Worm (Caenorhabditis elegans) whole organism, L1 larva: ENCODE results near the gene Y51H7BR.8.

ENCODE experiments used
- C04F5.9 ChIP-seq: sonication (generic microtip); optimal IDR thresholded peaks from 2 replicates; lab custom pipeline; 2016; ENCODE audit warnings: missing genetic modification characterization, missing compliant biosample characterization
- C34B4.2 ChIP-seq: sonication (generic microtip); optimal IDR thresholded peaks from 2 replicates; lab custom pipeline; 2017; ENCODE audit warnings: mild to moderate bottlenecking, missing genetic modification characterization, missing compliant biosample characterization
- Y116A8C.19 ChIP-seq: sonication (generic microtip); optimal IDR thresholded peaks from 2 replicates; lab custom pipeline; 2016; ENCODE audit warnings: missing compliant biosample characterization, missing genetic modification characterization, borderline replicate concordance
- ama-1 ChIP-seq: fragments of 150-350 bp; optimal IDR thresholded peaks from 2 replicates; lab custom pipeline; 2014
- ceh-63 ChIP-seq: fragments of 200-800 bp; sonication (Bioruptor generic); optimal IDR thresholded peaks from 2 replicates; lab custom pipeline; 2018; ENCODE audit warnings: mild to moderate bottlenecking, missing genetic modification characterization, missing compliant biosample characterization
- ceh-88 ChIP-seq: fragments of 200-800 bp; sonication (Bioruptor generic); IDR thresholded peaks from 2 replicates; pipeline ENCODE4 v1.3.6; 2022; ENCODE audit warnings: missing genetic modification characterization, missing compliant biosample characterization
- ceh-90 ChIP-seq: sonication (generic microtip); optimal IDR thresholded peaks from 2 replicates; lab custom pipeline; 2016; ENCODE audit warnings: missing genetic modification characterization, missing compliant biosample characterization
- dpl-1 ChIP-seq, 3 experiments: fragments of 150-350 bp in 2 of 3; sonication (generic microtip) in 1 of 3; optimal IDR thresholded peaks; 2 replicates each; lab custom pipeline; 2014 to 2017; ENCODE audit warnings: missing biosample characterization in 3 of 3, missing genetic modification characterization in 3 of 3, missing genetic modification reagents in 3 of 3
- efl-1 ChIP-seq, 4 experiments: fragments of 150-350 bp; optimal IDR thresholded peaks in 3 of 4; peaks in 1 of 4; 1 replicate in 1 of 4; 2 replicates in 3 of 4; lab custom pipeline; 2014; ENCODE audit warnings: missing biosample characterization in 2 of 4, missing genetic modification characterization in 2 of 4, missing genetic modification reagents in 2 of 4
- efl-3 ChIP-seq: fragments of 200-800 bp; sonication (Bioruptor generic); optimal IDR thresholded peaks from 2 replicates; lab custom pipeline; 2018; ENCODE audit warnings: mild to moderate bottlenecking, missing genetic modification characterization, missing compliant biosample characterization
- egl-27 ChIP-seq, 2 experiments: fragments of 150-350 bp in 1 of 2; sonication (generic microtip); optimal IDR thresholded peaks; 3 replicates each; lab custom pipeline; 2017 to 2018; ENCODE audit warnings: missing biosample characterization in 2 of 2, missing genetic modification characterization in 2 of 2, missing genetic modification reagents in 2 of 2
- elt-2 ChIP-seq: sonication (generic microtip); optimal IDR thresholded peaks from 2 replicates; lab custom pipeline; 2016; ENCODE audit warnings: missing genetic modification characterization, mild to moderate bottlenecking, inconsistent platforms, missing compliant biosample characterization, missing genetic modification reagents
- elt-3 ChIP-seq, 6 experiments: fragments of 150-350 bp in 1 of 6; sonication (generic microtip); optimal IDR thresholded peaks; 2 replicates each; lab custom pipeline; 2017 to 2018; ENCODE audit warnings: missing biosample characterization in 6 of 6, missing genetic modification characterization in 6 of 6, inconsistent platforms in 1 of 6
- fkh-8 ChIP-seq: sonication (generic microtip); optimal IDR thresholded peaks from 2 replicates; lab custom pipeline; 2016; ENCODE audit warnings: mild to moderate bottlenecking, missing genetic modification characterization, missing compliant biosample characterization
- fos-1 ChIP-seq: fragments of 150-350 bp; optimal IDR thresholded peaks from 2 replicates; lab custom pipeline; 2014; ENCODE audit warnings: missing biosample characterization, missing genetic modification characterization
- hlh-17 ChIP-seq: fragments of 200-800 bp; sonication (Bioruptor generic); optimal IDR thresholded peaks from 2 replicates; lab custom pipeline; 2018; ENCODE audit warnings: missing genetic modification characterization, mild to moderate bottlenecking, missing compliant biosample characterization, moderate library complexity, borderline replicate concordance
- hpl-2 ChIP-seq: fragments of 150-350 bp; optimal IDR thresholded peaks from 2 replicates; lab custom pipeline; 2014; ENCODE audit warnings: missing biosample characterization, missing genetic modification reagents, missing genetic modification characterization
- isw-1 ChIP-seq: fragments of 200-800 bp; sonication (Bioruptor generic); IDR thresholded peaks from 2 replicates; pipeline ENCODE4 v1.3.6; 2022; ENCODE audit warnings: missing genetic modification characterization, missing compliant biosample characterization
- lin-13 ChIP-seq: fragments of 150-350 bp; optimal IDR thresholded peaks from 2 replicates; lab custom pipeline; 2014; ENCODE audit warnings: missing biosample characterization, missing genetic modification reagents, missing genetic modification characterization
- lin-14 ChIP-seq: fragments of 200-800 bp; sonication (Bioruptor generic); optimal IDR thresholded peaks from 2 replicates; lab custom pipeline; 2018; ENCODE audit warnings: mild to moderate bottlenecking, missing genetic modification characterization, moderate library complexity, missing compliant biosample characterization
- lin-35 ChIP-seq, 2 experiments: fragments of 150-350 bp; optimal IDR thresholded peaks; 2 replicates each; lab custom pipeline; 2014; ENCODE audit warnings: missing biosample characterization in 2 of 2, missing genetic modification characterization in 2 of 2, missing genetic modification reagents in 2 of 2
- lir-3 ChIP-seq: sonication (generic microtip); optimal IDR thresholded peaks from 2 replicates; lab custom pipeline; 2016; ENCODE audit warnings: mild to moderate bottlenecking, missing genetic modification characterization, moderate library complexity, missing compliant biosample characterization; ENCODE audit not compliant: poor library complexity
- mef-2 ChIP-seq: fragments of 150-350 bp; optimal IDR thresholded peaks from 2 replicates; lab custom pipeline; 2014; ENCODE audit warnings: missing biosample characterization, missing genetic modification characterization
- mep-1 ChIP-seq: fragments of 150-350 bp; optimal IDR thresholded peaks from 2 replicates; lab custom pipeline; 2014; ENCODE audit warnings: missing biosample characterization, missing genetic modification characterization
- nhr-11 ChIP-seq: fragments of 150-350 bp; optimal IDR thresholded peaks from 2 replicates; lab custom pipeline; 2014; ENCODE audit warnings: missing biosample characterization, missing genetic modification characterization
- nhr-19 ChIP-seq: fragments of 200-800 bp; sonication (Bioruptor generic); conservative IDR thresholded peaks from 2 replicates; pipeline ENCODE4 v1.3.6; 2022; ENCODE audit warnings: missing genetic modification characterization, missing compliant biosample characterization
- nhr-85 ChIP-seq: sonication (generic microtip); peaks from one replicate; lab custom pipeline; 2016; ENCODE audit warnings: missing genetic modification characterization, inconsistent platforms, missing compliant biosample characterization
- pag-3 ChIP-seq: sonication (generic microtip); optimal IDR thresholded peaks from 2 replicates; lab custom pipeline; 2017; ENCODE audit warnings: missing genetic modification characterization, mild to moderate bottlenecking, missing compliant biosample characterization, antibody characterized with exemption, borderline replicate concordance; ENCODE audit not compliant: insufficient read depth
- sox-4 ChIP-seq: sonication (generic microtip); optimal IDR thresholded peaks from 2 replicates; lab custom pipeline; 2016; ENCODE audit warnings: missing genetic modification characterization, missing compliant biosample characterization
- swsn-7 ChIP-seq: sonication (generic microtip); optimal IDR thresholded peaks from 2 replicates; lab custom pipeline; 2016; ENCODE audit warnings: missing genetic modification characterization, missing compliant biosample characterization
- tbx-2 ChIP-seq: sonication (generic microtip); optimal IDR thresholded peaks from 2 replicates; lab custom pipeline; 2016; ENCODE audit warnings: missing genetic modification characterization, missing compliant biosample characterization
- tlp-1 ChIP-seq: fragments of 150-350 bp; optimal IDR thresholded peaks from 2 replicates; lab custom pipeline; 2014; ENCODE audit warnings: missing biosample characterization, missing genetic modification characterization
- unc-130 ChIP-seq: fragments of 150-350 bp; optimal IDR thresholded peaks from 2 replicates; lab custom pipeline; 2017; ENCODE audit warnings: missing biosample characterization, missing genetic modification characterization, inconsistent platforms
- unc-30 ChIP-seq: sonication (generic microtip); optimal IDR thresholded peaks from 2 replicates; lab custom pipeline; 2017; ENCODE audit warnings: missing biosample characterization, missing genetic modification characterization
- unc-86 ChIP-seq: sonication (generic microtip); optimal IDR thresholded peaks from 2 replicates; lab custom pipeline; 2016; ENCODE audit warnings: missing genetic modification characterization, missing compliant biosample characterization
- vab-15 ChIP-seq: sonication (generic microtip); optimal IDR thresholded peaks from 2 replicates; lab custom pipeline; 2017; ENCODE audit warnings: missing genotype, mild to moderate bottlenecking, missing genetic modification characterization, missing compliant biosample characterization
- zag-1 ChIP-seq: fragments of 150-350 bp; optimal IDR thresholded peaks from 2 replicates; lab custom pipeline; 2014; ENCODE audit warnings: missing biosample characterization, missing genetic modification characterization
- zip-4 ChIP-seq: fragments of 200-800 bp; sonication (Bioruptor generic); optimal IDR thresholded peaks from 2 replicates; lab custom pipeline; 2018; ENCODE audit warnings: mild to moderate bottlenecking, missing genetic modification characterization, moderate library complexity, missing compliant biosample characterization

Gene Y51H7BR.8

DNA sequence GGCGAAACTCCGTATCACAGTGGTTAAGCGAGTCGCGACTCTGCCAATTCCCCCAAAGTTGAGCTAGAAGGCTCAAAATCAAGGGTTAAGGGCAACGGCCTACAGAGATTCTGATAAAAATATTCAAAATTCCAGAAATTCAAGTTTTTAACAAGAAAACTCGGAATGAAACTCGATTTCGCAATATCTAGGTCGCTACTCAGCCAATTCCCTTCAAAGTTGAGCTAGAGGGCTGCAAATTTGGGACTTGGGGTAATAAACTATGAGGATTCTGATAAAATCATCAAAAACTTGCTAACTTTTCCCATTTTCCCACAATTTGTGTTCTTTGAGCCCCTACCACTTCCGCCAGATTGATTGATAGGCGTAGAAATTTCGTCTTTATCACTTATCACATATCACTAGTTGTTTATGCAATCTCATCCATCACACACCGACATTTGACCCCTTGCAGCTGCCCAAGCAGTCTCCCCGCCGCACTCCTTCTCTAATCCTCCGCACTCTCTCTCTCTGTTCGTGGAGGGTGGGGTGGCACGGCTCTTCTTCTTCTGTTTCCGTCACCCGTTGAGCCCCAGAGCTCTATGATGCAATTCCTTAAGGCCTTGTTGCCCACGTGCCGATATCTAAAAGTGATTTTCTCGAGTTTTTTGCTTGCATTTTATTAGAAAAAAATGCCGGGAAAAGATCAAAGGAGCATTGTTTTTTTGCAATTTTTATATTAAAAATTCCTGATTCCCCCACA lies 17.2 kb upstream of the Y51H7BR.8 start (continued):
- TF ChIP-seq pag-3 (peak; percentile 71), tbx-2 (tag; lab: Kevin White, UChicago) (peak; percentile 30), zip-4 (GFP tag; lab: Kevin White, UChicago) (peak; percentile 90), swsn-7 (tag; lab: Kevin White, UChicago) (peak; percentile 38), nhr-19 (GFP tag; lab: Robert Waterston, UW) (peak; percentile 66), Y116A8C.19 (tag; lab: Kevin White, UChicago) (no peak)

DNA sequence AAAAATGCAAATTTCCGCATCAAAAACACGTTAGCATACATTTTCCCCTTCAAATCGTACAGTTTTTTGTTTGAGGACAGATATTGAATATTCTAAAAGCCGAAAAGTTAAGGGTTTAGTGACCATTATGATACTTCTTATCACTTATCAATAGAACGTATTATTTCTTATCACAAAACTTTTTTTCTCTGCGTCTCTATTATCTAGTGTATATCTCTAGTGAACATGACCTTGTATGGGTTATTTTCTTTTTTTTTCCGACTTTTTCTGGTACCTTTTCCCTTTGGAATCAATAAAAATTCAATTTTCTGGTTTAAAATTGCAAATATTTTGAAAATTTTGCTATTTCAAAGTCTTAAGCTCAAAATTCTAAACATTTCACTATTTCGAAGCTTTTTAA lies 15.4 kb upstream of the Y51H7BR.8 start:
- TF ChIP-seq C34B4.2 (no peak), elt-3 (tag; optimal IDR thresholded peaks at IDR 0.05; lab: Kevin White, UChicago) (peak in 5 of 6 experiments; percentile 10 to 87 (median 33)), lin-35 (GFP tag; optimal IDR thresholded peaks at IDR 0.05; lab: Kevin White, UChicago) (peak in 1 of 2 experiments; percentile 2), nhr-19 (GFP tag; lab: Robert Waterston, UW) (no peak), lir-3 (no peak), hpl-2 (GFP tag; lab: Kevin White, UChicago) (no peak), unc-30 (tag; lab: Kevin White, UChicago) (no peak), unc-130 (tag; lab: Kevin White, UChicago) (no peak), ceh-63 (no peak), efl-3 (GFP tag; lab: Kevin White, UChicago) (no peak), vab-15 (no peak), egl-27 (tag; optimal IDR thresholded peaks at IDR 0.05; lab: Kevin White, UChicago) (no peak), nhr-85 (tag; lab: Kevin White, UChicago) (no peak), hlh-17 (GFP tag; lab: Kevin White, UChicago) (no peak), swsn-7 (tag; lab: Kevin White, UChicago) (no peak), tlp-1 (peak; percentile 13), isw-1 (GFP tag; lab: Robert Waterston, UW) (no peak), lin-13 (no peak), ceh-90 (tag; lab: Kevin White, UChicago) (no peak), sox-4 (tag; lab: Kevin White, UChicago) (no peak), fkh-8 (tag; lab: Kevin White, UChicago) (no peak), elt-2 (tag; lab: Kevin White, UChicago) (peak; percentile 76), lin-14 (GFP tag; lab: Kevin White, UChicago) (peak; percentile 3), mep-1 (no peak), ceh-88 (GFP tag; lab: Robert Waterston, UW) (no peak), unc-86 (tag; lab: Kevin White, UChicago) (no peak), nhr-11 (no peak), fos-1 (tag; lab: Kevin White, UChicago) (no peak), zag-1 (tag; lab: Kevin White, UChicago) (no peak)

ce11 chrII:1504266-1504665 lies 14.7 kb upstream of the Y51H7BR.8 start, which contains the start of gene fdgt-1:
Gene fdgt-1, plus strand, starts transcription at chrII:1504566.
- peak; percentile 1 for TF ChIP-seq lin-14 (GFP tag; lab: Kevin White, UChicago)
- TF ChIP-seq C04F5.9 = no peak
- TF ChIP-seq hpl-2 (GFP tag; lab: Kevin White, UChicago) = no peak
- TF ChIP-seq, all 84 proteins: peak for 1

DNA sequence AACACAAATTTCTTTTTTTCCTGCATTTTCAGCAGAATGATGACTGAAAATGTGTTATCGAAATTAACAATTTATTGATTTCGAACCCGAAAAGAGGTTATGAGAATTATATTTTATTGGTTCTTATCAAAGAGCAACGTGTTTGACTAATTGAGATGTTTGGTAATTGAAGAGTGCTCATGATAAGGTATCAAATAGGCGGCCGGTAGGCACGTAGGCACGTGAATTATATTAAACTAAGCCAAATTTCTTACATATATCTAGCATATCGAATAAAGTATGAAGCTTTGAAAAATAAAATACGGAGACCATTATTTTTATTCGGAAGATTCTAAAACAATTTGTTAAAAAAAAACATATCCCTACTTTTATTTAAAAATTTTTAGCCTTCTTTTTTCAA lies 1.7 kb upstream of the Y51H7BR.8 start, which contains the start of gene math-45:
Gene math-45, minus strand, starts transcription at position 101 of the 400 bp plus-strand sequence.
- TF ChIP-seq elt-2 (tag; lab: Kevin White, UChicago) (peak; percentile 8), ama-1 (no peak), dpl-1 (GFP tag; optimal IDR thresholded peaks at IDR 0.05; lab: Kevin White, UChicago) (no peak), unc-30 (tag; lab: Kevin White, UChicago) (no peak), mef-2 (tag; lab: Kevin White, UChicago) (no peak), efl-1 (optimal IDR thresholded peaks at IDR 0.05; lab: Kevin White, UChicago) (no peak), efl-1 (GFP tag; optimal IDR thresholded peaks at IDR 0.05 in 1 of 2; lab: Kevin White, UChicago) (peak in 1 of 2 experiments; percentile 37)
